Worm (Caenorhabditis elegans) whole organism, L4 larva: ENCODE measurements around the gene tebp-1.

Experiments used
- F37D6.2 ChIP-seq: sonication (generic microtip); optimal IDR thresholded peaks from 2 replicates; lab custom pipeline; 2016; ENCODE audit warnings: mild to moderate bottlenecking, missing genetic modification characterization, missing compliant biosample characterization
- F49E8.2 ChIP-seq: sonication (generic microtip); optimal IDR thresholded peaks from 2 replicates; lab custom pipeline; 2016; ENCODE audit warnings: missing compliant biosample characterization, mild to moderate bottlenecking, missing genetic modification characterization, borderline replicate concordance
- T26A8.4 ChIP-seq: fragments of 200-800 bp; sonication (Bioruptor generic); IDR thresholded peaks from 2 replicates; pipeline ENCODE4 v1.3.6; 2022; ENCODE audit warnings: missing genetic modification characterization, missing compliant biosample characterization
- Y105C5A.15 ChIP-seq: fragments of 200-800 bp; sonication (Bioruptor generic); IDR thresholded peaks from 2 replicates; pipeline ENCODE4 v1.3.6; 2022; ENCODE audit warnings: missing genetic modification characterization, missing compliant biosample characterization
- Y48G9A.11 ChIP-seq: fragments of 200-800 bp; sonication (Bioruptor generic); IDR thresholded peaks from 2 replicates; pipeline ENCODE4 v1.3.6; 2022; ENCODE audit warnings: missing genetic modification reagents, missing genetic modification characterization, missing compliant biosample characterization
- Y75B8A.6 ChIP-seq: fragments of 200-800 bp; sonication (Bioruptor generic); IDR thresholded peaks from 2 replicates; pipeline ENCODE4 v1.3.6; 2022; ENCODE audit warnings: missing genetic modification reagents, missing genetic modification characterization, missing compliant biosample characterization
- aha-1 ChIP-seq: fragments of 150-350 bp; peaks from one replicate; lab custom pipeline; 2014; ENCODE audit warnings: missing biosample characterization, missing genetic modification characterization
- ama-1 ChIP-seq: fragments of 150-350 bp; optimal IDR thresholded peaks from 2 replicates; lab custom pipeline; 2014; ENCODE audit warnings: inconsistent platforms, mixed read lengths
- arid-1 ChIP-seq: fragments of 200-800 bp; sonication (Bioruptor generic); conservative IDR thresholded peaks from 2 replicates; pipeline ENCODE4 v1.3.6; 2022; ENCODE audit warnings: missing genetic modification reagents, missing genetic modification characterization, missing compliant biosample characterization
- attf-4 ChIP-seq: sonication (generic microtip); optimal IDR thresholded peaks from 3 replicates; lab custom pipeline; 2017; ENCODE audit warnings: missing biosample characterization, missing genetic modification characterization
- ceh-20 ChIP-seq: fragments of 200-800 bp; sonication (Bioruptor generic); IDR thresholded peaks from 2 replicates; pipeline ENCODE4 v1.3.6; 2022; ENCODE audit warnings: missing genetic modification reagents, missing genetic modification characterization, missing compliant biosample characterization
- ctbp-1 ChIP-seq: fragments of 200-800 bp; sonication (Bioruptor generic); IDR thresholded peaks from 2 replicates; pipeline ENCODE4 v1.3.6; 2022; ENCODE audit warnings: missing genetic modification reagents, missing genetic modification characterization, missing compliant biosample characterization
- dmd-8 ChIP-seq: fragments of 200-800 bp; sonication (Bioruptor generic); IDR thresholded peaks from 2 replicates; pipeline ENCODE4 v1.3.6; 2022; ENCODE audit warnings: missing genetic modification characterization, missing compliant biosample characterization
- duxl-1 ChIP-seq: sonication (generic microtip); optimal IDR thresholded peaks from 2 replicates; lab custom pipeline; 2016; ENCODE audit warnings: mild to moderate bottlenecking, missing genetic modification characterization, moderate library complexity, missing compliant biosample characterization; ENCODE audit not compliant: poor library complexity
- egl-27 ChIP-seq: sonication (generic microtip); optimal IDR thresholded peaks from 3 replicates; lab custom pipeline; 2017; ENCODE audit warnings: missing biosample characterization, missing genetic modification reagents, missing genetic modification characterization
- egl-43 ChIP-seq: fragments of 200-800 bp; sonication (Bioruptor generic); IDR thresholded peaks from 2 replicates; pipeline ENCODE4 v1.3.6; 2022; ENCODE audit warnings: missing genetic modification reagents, missing genetic modification characterization, missing compliant biosample characterization
- fkh-10 ChIP-seq: fragments of 150-350 bp; optimal IDR thresholded peaks from 2 replicates; lab custom pipeline; 2014; ENCODE audit warnings: missing biosample characterization, missing genetic modification reagents, missing genetic modification characterization
- hmg-1.1 ChIP-seq: fragments of 200-800 bp; sonication (Bioruptor generic); IDR thresholded peaks from 2 replicates; pipeline ENCODE4 v1.3.6; 2022; ENCODE audit warnings: missing genetic modification reagents, missing genetic modification characterization, missing compliant biosample characterization
- jun-1 ChIP-seq: fragments of 150-350 bp; optimal IDR thresholded peaks from 2 replicates; lab custom pipeline; 2014; ENCODE audit warnings: missing biosample characterization, missing genetic modification reagents, missing genetic modification characterization
- lin-38 ChIP-seq: fragments of 200-800 bp; sonication (Bioruptor generic); IDR thresholded peaks from 2 replicates; pipeline ENCODE4 v1.3.6; 2022; ENCODE audit warnings: missing genetic modification reagents, missing genetic modification characterization, missing compliant biosample characterization
- lsy-2 ChIP-seq, 2 experiments: fragments of 150-350 bp in 1 of 2; sonication (generic microtip) in 1 of 2; optimal IDR thresholded peaks; 2 replicates each; lab custom pipeline; 2014 to 2017; ENCODE audit warnings: missing biosample characterization in 2 of 2, missing genetic modification characterization in 2 of 2
- mdt-29 ChIP-seq: fragments of 200-800 bp; sonication (Bioruptor generic); IDR thresholded peaks from 2 replicates; pipeline ENCODE4 v1.3.6; 2022; ENCODE audit warnings: missing genetic modification reagents, missing genetic modification characterization, missing compliant biosample characterization
- mep-1 ChIP-seq: fragments of 150-350 bp; sonication (generic microtip); optimal IDR thresholded peaks from 3 replicates; lab custom pipeline; 2014; ENCODE audit warnings: missing biosample characterization, missing genetic modification characterization
- nhr-102 ChIP-seq: sonication (generic microtip); optimal IDR thresholded peaks from 2 replicates; lab custom pipeline; 2016; ENCODE audit warnings: mild to moderate bottlenecking, missing genetic modification characterization, moderate library complexity, missing compliant biosample characterization
- nhr-111 ChIP-seq: fragments of 200-800 bp; sonication (Bioruptor generic); optimal IDR thresholded peaks from 2 replicates; lab custom pipeline; 2018; ENCODE audit warnings: mild to moderate bottlenecking, missing genetic modification characterization, missing compliant biosample characterization
- nhr-41 ChIP-seq: fragments of 200-800 bp; sonication (Bioruptor generic); IDR thresholded peaks from 2 replicates; pipeline ENCODE4 v1.3.6; 2022; ENCODE audit warnings: missing genetic modification reagents, missing genetic modification characterization, missing compliant biosample characterization
- nhr-42 ChIP-seq: fragments of 200-800 bp; sonication (Bioruptor generic); IDR thresholded peaks from 2 replicates; pipeline ENCODE4 v1.3.6; 2022; ENCODE audit warnings: missing genetic modification characterization, missing compliant biosample characterization
- nhr-76 ChIP-seq: fragments of 150-350 bp; optimal IDR thresholded peaks from 2 replicates; lab custom pipeline; 2014; ENCODE audit warnings: missing biosample characterization, missing genetic modification characterization
- pha-4 ChIP-seq, 2 experiments: fragments of 150-350 bp in 1 of 2; fragments of 200-800 bp in 1 of 2; sonication (Bioruptor generic) in 1 of 2; IDR thresholded peaks in 1 of 2; optimal IDR thresholded peaks in 1 of 2; 2 replicates each; pipeline versions ENCODE4 v1.3.6 to Lab custom; 2014 to 2022; ENCODE audit warnings: missing genetic modification characterization in 2 of 2, missing genetic modification reagents in 2 of 2, missing biosample characterization in 1 of 2, missing compliant biosample characterization in 1 of 2
- saeg-2 ChIP-seq: fragments of 200-800 bp; sonication (Bioruptor generic); IDR thresholded peaks from 2 replicates; pipeline ENCODE4 v1.3.6; 2022; ENCODE audit warnings: missing genetic modification reagents, missing genetic modification characterization, missing compliant biosample characterization
- set-16 ChIP-seq: fragments of 200-800 bp; sonication (Bioruptor generic); IDR thresholded peaks from 2 replicates; pipeline ENCODE4 v1.3.6; 2022; ENCODE audit warnings: missing genetic modification reagents, missing genetic modification characterization, missing compliant biosample characterization
- snpc-1.2 ChIP-seq: fragments of 200-800 bp; sonication (Bioruptor generic); IDR thresholded peaks from 2 replicates; pipeline ENCODE4 v1.3.6; 2022; ENCODE audit warnings: missing genetic modification reagents, missing genetic modification characterization, missing compliant biosample characterization
- tra-1 ChIP-seq: fragments of 200-800 bp; sonication (Bioruptor generic); IDR thresholded peaks from 2 replicates; pipeline ENCODE4 v1.3.6; 2022; ENCODE audit warnings: missing genetic modification reagents, missing genetic modification characterization, missing compliant biosample characterization
- unc-130 ChIP-seq: sonication (generic microtip); optimal IDR thresholded peaks from 2 replicates; lab custom pipeline; 2016; ENCODE audit warnings: missing genetic modification reagents, missing genetic modification characterization, missing compliant biosample characterization
- unc-62 ChIP-seq, 3 experiments: fragments of 150-350 bp in 1 of 3; sonication (generic microtip); optimal IDR thresholded peaks in 2 of 3; peaks in 1 of 3; 1 replicate in 1 of 3; 2 replicates in 2 of 3; lab custom pipeline; 2014 to 2017; ENCODE audit warnings: missing biosample characterization in 3 of 3, missing genetic modification characterization in 3 of 3, missing genetic modification reagents in 3 of 3, missing genotype in 1 of 3
- zag-1 ChIP-seq: fragments of 150-350 bp; optimal IDR thresholded peaks from 2 replicates; lab custom pipeline; 2014; ENCODE audit warnings: missing biosample characterization, missing genetic modification characterization
- zfp-3 ChIP-seq: fragments of 200-800 bp; sonication (Bioruptor generic); conservative IDR thresholded peaks from 2 replicates; pipeline ENCODE4 v1.3.6; 2022; ENCODE audit warnings: missing genetic modification reagents, missing genetic modification characterization, missing compliant biosample characterization
- ztf-11 ChIP-seq: fragments of 150-350 bp; optimal IDR thresholded peaks from 2 replicates; lab custom pipeline; 2014; ENCODE audit warnings: missing biosample characterization, missing genetic modification characterization
- ztf-7 ChIP-seq: fragments of 150-350 bp; optimal IDR thresholded peaks from 2 replicates; lab custom pipeline; 2014; ENCODE audit warnings: missing biosample characterization, missing genetic modification characterization

The tebp-1 gene

DNA sequence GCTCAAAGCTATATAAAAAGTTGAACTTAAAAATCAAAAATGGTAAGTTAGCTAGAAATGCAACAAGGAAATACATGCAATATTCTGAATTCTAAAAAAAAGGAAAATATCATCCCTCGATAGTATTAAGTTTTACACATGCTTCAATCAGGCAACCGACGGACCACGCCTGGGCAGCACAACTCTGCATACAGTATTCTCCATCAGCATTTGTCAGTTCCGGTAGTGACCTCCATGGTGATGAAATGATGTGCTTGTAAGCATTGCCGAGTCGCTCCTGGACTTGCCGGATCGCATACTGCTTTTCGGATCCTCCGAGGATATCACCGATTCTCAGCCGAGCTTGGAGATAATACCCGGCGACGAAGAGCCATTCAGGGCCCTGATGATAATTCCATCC is 11.1 kb upstream of the tebp-1 start:
- TF ChIP-seq ceh-20 (no peak), unc-130 (peak; percentile 6), mep-1 (tag; lab: Kevin White, UChicago) (peak; percentile 13), T26A8.4 (GFP tag; lab: Robert Waterston, UW) (no peak), arid-1 (GFP tag; lab: Robert Waterston, UW) (peak; percentile 36; the same call in 1 of the 2 replicates), ctbp-1 (GFP tag; lab: Robert Waterston, UW) (0 out of 2 replicates have a peak, but pooled peaks have one; percentile 49), zag-1 (tag; lab: Kevin White, UChicago) (no peak), tra-1 (GFP tag; lab: Robert Waterston, UW) (no peak), zfp-3 (GFP tag; lab: Robert Waterston, UW) (0 out of 2 replicates have a peak, but pooled peaks have one; percentile 34), lin-38 (GFP tag; lab: Robert Waterston, UW) (peak; percentile 63), Y48G9A.11 (peak; percentile 40; the same call in 1 of the 2 replicates), pha-4 (GFP tag; IDR thresholded peaks at IDR 0.05; lab: Robert Waterston, UW) (peak; percentile 42; the same call in 1 of the 2 replicates), pha-4 (tag; optimal IDR thresholded peaks at IDR 0.05; lab: Kevin White, UChicago) (no peak), nhr-42 (GFP tag; lab: Robert Waterston, UW) (peak; percentile 77; the same call in 1 of the 2 replicates), unc-62 (GFP tag; optimal IDR thresholded peaks at IDR 0.05 in 1 of 2; lab: Kevin White, UChicago) (peak in 1 of 2 experiments; percentile 78), unc-62 (tag; optimal IDR thresholded peaks at IDR 0.05; lab: Kevin White, UChicago) (no peak), F49E8.2 (tag; lab: Kevin White, UChicago) (peak; percentile 56), nhr-76 (tag; lab: Kevin White, UChicago) (no peak), ama-1 (lab: Kevin White, UChicago) (peak; percentile 19), mdt-29 (GFP tag; lab: Robert Waterston, UW) (0 out of 2 replicates have a peak, but pooled peaks have one; percentile 29), nhr-41 (0 out of 2 replicates have a peak, but pooled peaks have one; percentile 34), nhr-111 (GFP tag; lab: Kevin White, UChicago) (peak; percentile 36), egl-27 (tag; lab: Kevin White, UChicago) (no peak), aha-1 (tag; lab: Kevin White, UChicago) (peak; percentile 27), nhr-102 (tag; lab: Kevin White, UChicago) (peak; percentile 1), snpc-1.2 (0 out of 2 replicates have a peak, but pooled peaks have one; percentile 23), egl-43 (peak; percentile 60; the same call in 1 of the 2 replicates), lsy-2 (tag; optimal IDR thresholded peaks at IDR 0.05; lab: Kevin White, UChicago) (peak in 1 of 2 experiments; percentile 22), duxl-1 (tag; lab: Kevin White, UChicago) (peak; percentile 24), hmg-1.1 (no peak)

ce11 chrII:14351352-14351751 is 10.5 kb upstream of the tebp-1 start:
- no peak for TF ChIP-seq attf-4 (tag; lab: Kevin White, UChicago)
- TF ChIP-seq Y75B8A.6 (GFP tag; lab: Robert Waterston, UW): no peak
- TF ChIP-seq jun-1 (tag; lab: Kevin White, UChicago): no peak
- no peak for TF ChIP-seq saeg-2 (GFP tag; lab: Robert Waterston, UW)
- TF ChIP-seq F37D6.2 (tag; lab: Kevin White, UChicago): no peak
- TF ChIP-seq mep-1 (tag; lab: Kevin White, UChicago): no peak
- no peak for TF ChIP-seq Y105C5A.15 (GFP tag; lab: Robert Waterston, UW)
- TF ChIP-seq nhr-41: no peak
- no peak for TF ChIP-seq ztf-11 (tag; lab: Kevin White, UChicago)
- no peak for TF ChIP-seq ztf-7 (tag; lab: Kevin White, UChicago)
- TF ChIP-seq fkh-10 (GFP tag; lab: Kevin White, UChicago): no peak
- peak; percentile 36; the same call in 1 of the 2 replicates for TF ChIP-seq set-16 (GFP tag; lab: Robert Waterston, UW)
- no peak for TF ChIP-seq arid-1 (GFP tag; lab: Robert Waterston, UW)
- TF ChIP-seq dmd-8: 0 out of 2 replicates have a peak, but pooled peaks have one; percentile 7
- no peak for TF ChIP-seq nhr-102 (tag; lab: Kevin White, UChicago)
- TF ChIP-seq mdt-29 (GFP tag; lab: Robert Waterston, UW): no peak
- TF ChIP-seq aha-1 (tag; lab: Kevin White, UChicago): peak; percentile 94
- no peak for TF ChIP-seq tra-1 (GFP tag; lab: Robert Waterston, UW)
